Worm (Caenorhabditis elegans) whole organism, young adult: ENCODE data around the gene cdh-1.

ENCODE experiments used
- lir-1 ChIP-seq: fragments of 200-800 bp; sonication (Bioruptor generic); conservative IDR thresholded peaks from 2 replicates; pipeline ENCODE4 v1.3.6; 2022; ENCODE audit warnings: missing genetic modification reagents, missing genetic modification characterization, missing compliant biosample characterization
- pha-4 ChIP-seq: fragments of 150-350 bp; sonication (generic microtip); optimal IDR thresholded peaks from 2 replicates; lab custom pipeline; 2014; ENCODE audit warnings: missing biosample characterization, missing genetic modification reagents, missing genetic modification characterization
- unc-62 ChIP-seq: fragments of 150-350 bp; optimal IDR thresholded peaks from 2 replicates; lab custom pipeline; 2014; ENCODE audit warnings: missing biosample characterization, missing genetic modification reagents, missing genetic modification characterization

DNA sequence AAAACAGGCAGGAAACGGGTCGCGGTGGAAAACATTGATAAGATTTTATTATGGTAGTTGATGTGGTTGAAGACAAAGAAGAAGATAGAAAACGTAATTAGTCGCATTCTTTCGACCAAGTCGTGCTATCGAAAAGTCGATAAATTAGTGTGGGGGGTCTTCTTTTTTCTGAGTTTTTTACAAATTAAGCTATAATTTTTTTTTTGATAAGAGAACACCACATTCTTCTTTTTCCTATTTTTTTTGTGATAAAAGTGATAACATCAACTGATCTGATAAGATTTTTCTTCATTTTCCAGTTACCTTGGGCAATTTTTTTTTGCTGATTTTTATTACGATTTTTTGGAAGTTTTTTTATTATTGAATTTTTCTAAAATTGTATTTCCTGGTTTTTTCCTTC lies 70.2 kb downstream of the cdh-1 start:
- TF ChIP-seq pha-4 (tag; lab: Kevin White, UChicago) (no peak), lir-1 (GFP tag; lab: Robert Waterston, UW) (no peak), unc-62 (no peak)
